Fruit fly (Drosophila melanogaster): ENCODE results near the gene okr.

okr gene

dm6 chr2L:2976829-2977228 lies 15.7 kb downstream of the okr start, which contains the start of the genes CG9641 and CG3165 (continued):
- TF ChIP-seq repo (GFP tag; optimal IDR thresholded peaks at IDR 0.05) (peak; percentile 72), btn (GFP tag; optimal IDR thresholded peaks at IDR 0.05) (peak; percentile 67), ato (GFP tag; IDR thresholded peaks at IDR 0.05; ENCODE audit: partially characterized antibody) (peak; percentile 78), CG10366 (GFP tag; IDR thresholded peaks at IDR 0.05) (peak; percentile 81), CG32772 (GFP tag; IDR thresholded peaks at IDR 0.05) (peak; percentile 73), ro (GFP tag; IDR thresholded peaks at IDR 0.05) (no peak), Hr78 (GFP tag; optimal IDR thresholded peaks at IDR 0.05) (no peak), usp (GFP tag; optimal IDR thresholded peaks at IDR 0.05) (no peak), CG8290 (GFP tag; optimal IDR thresholded peaks at IDR 0.05) (peak; percentile 84), CG8290 (tag; optimal IDR thresholded peaks at IDR 0.05) (peak in 1 of 2 experiments; percentile 77), ap (GFP tag; IDR thresholded peaks at IDR 0.05) (peak; percentile 45; the same call in 1 of the 2 replicates), al (GFP tag; IDR thresholded peaks at IDR 0.05) (peak; percentile 74), fd64A (GFP tag; optimal IDR thresholded peaks at IDR 0.05) (peak; percentile 50), CG9727 (GFP tag; optimal IDR thresholded peaks at IDR 0.05) (peak; percentile 80), pfk (GFP tag; optimal IDR thresholded peaks at IDR 0.05) (peak; percentile 3), Abd-B (GFP tag; optimal IDR thresholded peaks at IDR 0.05) (peak; percentile 66), Six4 (GFP tag; optimal IDR thresholded peaks at IDR 0.05) (peak; percentile 81), Sox100B (GFP tag; optimal IDR thresholded peaks at IDR 0.05) (no peak), CG7987 (GFP tag; optimal IDR thresholded peaks at IDR 0.05) (peak; percentile 62), CG30431 (GFP tag; optimal IDR thresholded peaks at IDR 0.05) (peak; percentile 62), CG1832 (GFP tag; optimal IDR thresholded peaks at IDR 0.05) (no peak), CG2202 (tag; optimal IDR thresholded peaks at IDR 0.05) (peak; percentile 61), exex (tag; optimal IDR thresholded peaks at IDR 0.05) (no peak), CG18011 (GFP tag; optimal IDR thresholded peaks at IDR 0.05) (peak; percentile 48), Fer3 (tag; optimal IDR thresholded peaks at IDR 0.05) (peak; percentile 74), Opbp (GFP tag; IDR thresholded peaks at IDR 0.05; ENCODE audit: partially characterized antibody) (peak; percentile 90), HLH3B (GFP tag; IDR thresholded peaks at IDR 0.05) (peak; percentile 80), Lim3 (GFP tag; IDR thresholded peaks at IDR 0.05) (peak; percentile 39; the same call in 1 of the 2 replicates), Dref (GFP tag; IDR thresholded peaks at IDR 0.05) (0 out of 2 replicates have a peak, but pooled peaks have one; percentile 30), gcm2 (GFP tag; optimal IDR thresholded peaks at IDR 0.05) (peak; percentile 76), Med (GFP tag) (peak; percentile 98), Awh (GFP tag; IDR thresholded peaks at IDR 0.05) (peak; percentile 64; the same call in 1 of the 2 replicates), CG17328 (GFP tag; IDR thresholded peaks at IDR 0.05) (peak; percentile 71), CG1602 (GFP tag; optimal IDR thresholded peaks at IDR 0.05) (peak; percentile 82), CG9932 (GFP tag; IDR thresholded peaks at IDR 0.05) (peak; percentile 91), salm (tag; optimal IDR thresholded peaks at IDR 0.05) (peak; percentile 21), ab (GFP tag; optimal IDR thresholded peaks at IDR 0.05) (peak; percentile 76), scrt (GFP tag; optimal IDR thresholded peaks at IDR 0.05) (peak; percentile 77), Spps (tag; optimal IDR thresholded peaks at IDR 0.05) (peak; percentile 70), CG10267 (tag; optimal IDR thresholded peaks at IDR 0.05) (peak; percentile 99), CG8924 (tag; optimal IDR thresholded peaks at IDR 0.05) (peak; percentile 82), row (GFP tag; IDR thresholded peaks at IDR 0.05) (peak; percentile 98), run (tag; optimal IDR thresholded peaks at IDR 0.05) (peak; percentile 20), Elba2 (GFP tag; optimal IDR thresholded peaks at IDR 0.05) (peak; percentile 55), CG1792 (GFP tag; optimal IDR thresholded peaks at IDR 0.05) (peak; percentile 80), CoRest (tag; optimal IDR thresholded peaks at IDR 0.05) (peak; percentile 90), sob (GFP tag; IDR thresholded peaks at IDR 0.05) (peak; percentile 79), lmd (GFP tag; IDR thresholded peaks at IDR 0.05) (peak; percentile 81), CG11695 (GFP tag; IDR thresholded peaks at IDR 0.05) (peak; percentile 77), CG12942 (GFP tag; optimal IDR thresholded peaks at IDR 0.05) (peak; percentile 85), Optix (GFP tag; IDR thresholded peaks at IDR 0.05) (peak; percentile 80)
